Worm (Caenorhabditis elegans) whole organism, early embryonic: ENCODE measurements around the gene hrpa-2.

ENCODE experiments used
- B0310.2 ChIP-seq: sonication (generic microtip); optimal IDR thresholded peaks from 2 replicates; lab custom pipeline; 2016; ENCODE audit warnings: mild to moderate bottlenecking, missing genetic modification characterization, missing compliant biosample characterization
- F13C5.2 ChIP-seq: sonication (generic microtip); optimal IDR thresholded peaks from 2 replicates; lab custom pipeline; 2017; ENCODE audit warnings: mild to moderate bottlenecking, missing genetic modification characterization, inconsistent platforms, missing compliant biosample characterization
- aly-1 ChIP-seq: sonication (generic microtip); optimal IDR thresholded peaks from 2 replicates; lab custom pipeline; 2016; ENCODE audit warnings: missing genetic modification characterization, missing compliant biosample characterization
- ama-1 ChIP-seq: fragments of 150-350 bp; optimal IDR thresholded peaks from 2 replicates; lab custom pipeline; 2014
- ceh-13 ChIP-seq: fragments of 200-800 bp; sonication (Bioruptor generic); optimal IDR thresholded peaks from 2 replicates; lab custom pipeline; 2018; ENCODE audit warnings: mild to moderate bottlenecking, missing genetic modification characterization, missing compliant biosample characterization
- ceh-36 ChIP-seq: sonication (generic microtip); optimal IDR thresholded peaks from 2 replicates; lab custom pipeline; 2016; ENCODE audit warnings: missing genetic modification characterization, inconsistent platforms, missing compliant biosample characterization
- ets-7 ChIP-seq: sonication (generic microtip); optimal IDR thresholded peaks from 2 replicates; lab custom pipeline; 2016; ENCODE audit warnings: missing genotype, missing genetic modification characterization, missing compliant biosample characterization
- flt-1 ChIP-seq: fragments of 200-800 bp; sonication (Bioruptor generic); IDR thresholded peaks from 2 replicates; pipeline ENCODE4 v1.3.6; 2022; ENCODE audit warnings: missing genetic modification characterization, missing compliant biosample characterization
- hmbx-1 ChIP-seq: sonication (generic microtip); optimal IDR thresholded peaks from 2 replicates; lab custom pipeline; 2016; ENCODE audit warnings: mild to moderate bottlenecking, missing genetic modification characterization, missing compliant biosample characterization
- hmg-4 ChIP-seq: fragments of 200-800 bp; sonication (Bioruptor generic); optimal IDR thresholded peaks from 2 replicates; lab custom pipeline; 2018; ENCODE audit warnings: mild to moderate bottlenecking, missing genetic modification characterization, missing compliant biosample characterization
- hnd-1 ChIP-seq: sonication (generic microtip); optimal IDR thresholded peaks from 2 replicates; lab custom pipeline; 2016; ENCODE audit warnings: missing genetic modification characterization, missing compliant biosample characterization
- pes-1 ChIP-seq: fragments of 200-800 bp; sonication (Bioruptor generic); IDR thresholded peaks from 2 replicates; pipeline ENCODE4 v1.3.6; 2022; ENCODE audit warnings: missing genetic modification reagents, missing genetic modification characterization, missing compliant biosample characterization
- scrt-1 ChIP-seq: fragments of 200-800 bp; sonication (Bioruptor generic); IDR thresholded peaks from 2 replicates; pipeline ENCODE4 v1.3.6; 2022; ENCODE audit warnings: missing genetic modification characterization, missing compliant biosample characterization
- sea-1 ChIP-seq: fragments of 200-800 bp; sonication (Bioruptor generic); conservative IDR thresholded peaks from 2 replicates; pipeline ENCODE4 v1.3.6; 2022; ENCODE audit warnings: missing genetic modification characterization, missing compliant biosample characterization
- tbx-11 ChIP-seq: fragments of 200-800 bp; sonication (Bioruptor generic); IDR thresholded peaks from 2 replicates; pipeline ENCODE4 v1.3.6; 2022; ENCODE audit warnings: missing genetic modification characterization, missing compliant biosample characterization
- tbx-37 ChIP-seq: fragments of 200-800 bp; sonication (Bioruptor generic); conservative IDR thresholded peaks from 2 replicates; pipeline ENCODE4 v1.3.6; 2022; ENCODE audit warnings: missing genetic modification reagents, missing genetic modification characterization, missing compliant biosample characterization
- tra-4 ChIP-seq: sonication (generic microtip); optimal IDR thresholded peaks from 2 replicates; lab custom pipeline; 2017; ENCODE audit warnings: missing genetic modification characterization, missing compliant biosample characterization

The hrpa-2 gene

ce11 chrX:5210927-5211655 is 5.1 kb upstream of the hrpa-2 start:
- TF ChIP-seq pes-1 (GFP tag; lab: Robert Waterston, UW) (no peak), hmbx-1 (tag; lab: Kevin White, UChicago) (no peak), scrt-1 (GFP tag; lab: Robert Waterston, UW) (no peak), F13C5.2 (tag; lab: Kevin White, UChicago) (no peak), flt-1 (no peak), tbx-37 (GFP tag; lab: Robert Waterston, UW) (no peak), tra-4 (no peak), tbx-11 (no peak), B0310.2 (no peak), sea-1 (GFP tag; lab: Robert Waterston, UW) (no peak), ama-1 (lab: Kevin White, UChicago) (no peak), ceh-36 (no peak), aly-1 (tag; lab: Kevin White, UChicago) (no peak), ceh-13 (GFP tag; lab: Kevin White, UChicago) (no peak), hmg-4 (GFP tag; lab: Kevin White, UChicago) (no peak)

DNA sequence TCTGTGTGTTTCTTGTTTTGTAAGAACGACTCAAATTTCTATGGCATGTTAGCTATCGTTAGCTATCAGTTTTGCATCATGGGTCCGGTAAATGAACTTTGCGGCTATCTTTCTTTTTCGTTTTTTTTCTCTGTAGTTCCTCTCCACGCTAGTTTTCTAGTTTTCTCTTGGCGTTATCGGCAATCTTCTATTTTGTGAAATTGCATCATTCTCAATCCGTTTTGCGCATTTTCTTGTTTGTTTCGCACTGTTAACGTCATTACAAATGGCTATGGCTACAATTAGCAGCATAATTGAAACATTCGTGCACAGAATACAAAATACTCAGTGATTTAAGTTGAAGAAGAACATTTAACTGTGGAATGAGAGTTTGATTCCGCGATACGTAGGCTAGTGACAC is 3.1 kb upstream of the hrpa-2 start:
- no peak for TF ChIP-seq ceh-36
- TF ChIP-seq tra-4: no peak
- TF ChIP-seq aly-1 (tag; lab: Kevin White, UChicago): no peak
- TF ChIP-seq hmg-4 (GFP tag; lab: Kevin White, UChicago): no peak
- TF ChIP-seq flt-1: no peak
- TF ChIP-seq F13C5.2 (tag; lab: Kevin White, UChicago): no peak
- TF ChIP-seq hnd-1 (tag; lab: Kevin White, UChicago): no peak
- no peak for TF ChIP-seq tbx-37 (GFP tag; lab: Robert Waterston, UW)
- no peak for TF ChIP-seq tbx-11
- TF ChIP-seq ama-1 (lab: Kevin White, UChicago): no peak
- TF ChIP-seq hmbx-1 (tag; lab: Kevin White, UChicago): no peak
- TF ChIP-seq B0310.2: no peak
- no peak for TF ChIP-seq sea-1 (GFP tag; lab: Robert Waterston, UW)
- no peak for TF ChIP-seq scrt-1 (GFP tag; lab: Robert Waterston, UW)
- TF ChIP-seq ceh-13 (GFP tag; lab: Kevin White, UChicago): no peak

ce11 chrX:5213565-5213964 is 2.6 kb upstream of the hrpa-2 start:
- TF ChIP-seq tbx-11: no peak
- no peak for TF ChIP-seq F13C5.2 (tag; lab: Kevin White, UChicago)
- TF ChIP-seq ama-1 (lab: Kevin White, UChicago): no peak
- TF ChIP-seq sea-1 (GFP tag; lab: Robert Waterston, UW): no peak
- no peak for TF ChIP-seq tra-4
- TF ChIP-seq ets-7 (tag; lab: Kevin White, UChicago): no peak

DNA sequence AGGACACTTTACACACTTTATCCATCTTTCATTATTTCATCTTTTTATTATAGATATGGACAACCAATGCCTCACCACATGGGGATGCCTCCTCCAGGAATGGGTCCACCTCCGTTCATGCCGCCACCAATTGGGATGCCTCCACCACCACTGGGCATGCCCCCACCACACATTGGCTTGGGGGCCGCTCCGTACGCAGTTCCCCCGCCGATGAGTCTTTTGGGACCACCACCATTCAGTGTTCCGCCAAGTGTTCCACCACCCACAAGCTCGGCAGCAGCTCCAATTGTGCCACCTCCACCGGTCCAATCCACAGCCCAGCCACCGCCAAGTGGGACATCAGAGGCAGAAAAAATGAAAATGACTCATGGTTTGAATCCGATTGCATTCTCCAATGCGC is 1.4 kb upstream of the hrpa-2 start:
- no peak for TF ChIP-seq flt-1
- TF ChIP-seq scrt-1 (GFP tag; lab: Robert Waterston, UW): no peak
- TF ChIP-seq tbx-37 (GFP tag; lab: Robert Waterston, UW): no peak
- peak; percentile 50 for TF ChIP-seq aly-1 (tag; lab: Kevin White, UChicago)
- no peak for TF ChIP-seq ets-7 (tag; lab: Kevin White, UChicago)

- TF ChIP-seq flt-1 (no peak), scrt-1 (GFP tag; lab: Robert Waterston, UW) (no peak), sea-1 (GFP tag; lab: Robert Waterston, UW) (no peak), ceh-36 (no peak), ets-7 (tag; lab: Kevin White, UChicago) (no peak), pes-1 (GFP tag; lab: Robert Waterston, UW) (no peak), ceh-13 (GFP tag; lab: Kevin White, UChicago) (no peak), B0310.2 (no peak), tbx-37 (GFP tag; lab: Robert Waterston, UW) (no peak), F13C5.2 (tag; lab: Kevin White, UChicago) (no peak), tra-4 (no peak)
Observed at ce11 chrX:5218323-5218722, 2.2 kb downstream of the hrpa-2 start.

- TF ChIP-seq ama-1 (lab: Kevin White, UChicago) (no peak), sea-1 (GFP tag; lab: Robert Waterston, UW) (no peak), flt-1 (no peak), aly-1 (tag; lab: Kevin White, UChicago) (no peak), tbx-37 (GFP tag; lab: Robert Waterston, UW) (no peak), tbx-11 (no peak), ets-7 (tag; lab: Kevin White, UChicago) (no peak), tra-4 (no peak), hmbx-1 (tag; lab: Kevin White, UChicago) (no peak)
Observed at ce11 chrX:5226265-5226664, 10.1 kb downstream of the hrpa-2 start, which contains the start of gene H28G03.3. Gene H28G03.3 (minus strand): TSS chrX:5226365.

ce11 chrX:5238246-5238645 is 22.1 kb downstream of the hrpa-2 start:
- no peak for TF ChIP-seq tbx-37 (GFP tag; lab: Robert Waterston, UW)
- TF ChIP-seq ama-1 (lab: Kevin White, UChicago): no peak
- no peak for TF ChIP-seq scrt-1 (GFP tag; lab: Robert Waterston, UW)
- no peak for TF ChIP-seq flt-1
- TF ChIP-seq hnd-1 (tag; lab: Kevin White, UChicago): no peak
- no peak for TF ChIP-seq hmbx-1 (tag; lab: Kevin White, UChicago)
- TF ChIP-seq tra-4: no peak
- no peak for TF ChIP-seq F13C5.2 (tag; lab: Kevin White, UChicago)
- TF ChIP-seq tbx-11: no peak
- TF ChIP-seq hmg-4 (GFP tag; lab: Kevin White, UChicago): no peak
- TF ChIP-seq pes-1 (GFP tag; lab: Robert Waterston, UW): no peak
- TF ChIP-seq aly-1 (tag; lab: Kevin White, UChicago): no peak
- TF ChIP-seq B0310.2: no peak
- TF ChIP-seq ets-7 (tag; lab: Kevin White, UChicago): no peak
- no peak for TF ChIP-seq ceh-36
- no peak for TF ChIP-seq sea-1 (GFP tag; lab: Robert Waterston, UW)
- no peak for TF ChIP-seq ceh-13 (GFP tag; lab: Kevin White, UChicago)
